Fruit fly (Drosophila melanogaster) whole organism, embryonic: ENCODE results near the gene CG6398.

ENCODE experiments used
- Awh ChIP-seq: fragments of 200-800 bp; sonication (Bioruptor generic); IDR thresholded peaks from 2 replicates; pipeline ENCODE4, ENCODE4 v1.3.6; 2022; ENCODE audit warnings: missing biosample characterization, missing genetic modification characterization
- B-H2 ChIP-seq: fragments of 200-800 bp; sonication (Bioruptor generic); optimal IDR thresholded peaks from 2 replicates; lab custom pipeline; 2018; ENCODE audit warnings: missing biosample characterization, mild to moderate bottlenecking, missing genetic modification characterization
- Bdp1 ChIP-seq: fragments of 200-800 bp; sonication (Bioruptor generic); optimal IDR thresholded peaks from 3 replicates; lab custom pipeline; 2016; ENCODE audit warnings: missing biosample characterization, missing genetic modification characterization
- Bteb2 ChIP-seq: fragments of 200-800 bp; sonication (Bioruptor generic); optimal IDR thresholded peaks from 2 replicates; lab custom pipeline; 2016; ENCODE audit warnings: missing biosample characterization, missing genetic modification characterization
- CG1024 ChIP-seq: fragments of 200-800 bp; sonication (Bioruptor generic); IDR thresholded peaks from 2 replicates; pipeline ENCODE4 v1.3.6; 2022; ENCODE audit warnings: missing biosample characterization, missing genetic modification characterization
- CG10274 ChIP-seq: fragments of 200-800 bp; sonication (Bioruptor generic); optimal IDR thresholded peaks from 3 replicates; lab custom pipeline; 2017; ENCODE audit warnings: missing biosample characterization, mild to moderate bottlenecking, missing genetic modification characterization
- CG11093 ChIP-seq: fragments of 200-800 bp; sonication (Bioruptor generic); IDR thresholded peaks from 3 replicates; pipeline ENCODE4 v1.3.6; 2022; ENCODE audit warnings: missing biosample characterization, missing genetic modification characterization
- CG11504 ChIP-seq: fragments of 200-800 bp; sonication (Bioruptor generic); optimal IDR thresholded peaks from 3 replicates; lab custom pipeline; 2019; ENCODE audit warnings: missing biosample characterization, mild to moderate bottlenecking, missing genetic modification characterization, moderate library complexity
- CG12299 ChIP-seq: fragments of 200-800 bp; sonication (Bioruptor generic); optimal IDR thresholded peaks from 2 replicates; lab custom pipeline; 2018; ENCODE audit warnings: missing biosample characterization, mild to moderate bottlenecking, missing genetic modification characterization
- CG1603 ChIP-seq: fragments of 200-800 bp; sonication (Bioruptor generic); optimal IDR thresholded peaks from 2 replicates; lab custom pipeline; 2019; ENCODE audit warnings: missing biosample characterization, mild to moderate bottlenecking, missing genetic modification characterization, moderate library complexity
- CG17612 ChIP-seq: fragments of 200-800 bp; sonication (Bioruptor generic); IDR thresholded peaks from 2 replicates; pipeline ENCODE4 v1.3.6; 2022; ENCODE audit warnings: missing biosample characterization, missing genetic modification characterization
- CG2199 ChIP-seq: fragments of 200-800 bp; sonication (Bioruptor generic); IDR thresholded peaks from 3 replicates; pipeline ENCODE4 v1.3.6; 2022; ENCODE audit warnings: missing biosample characterization, missing genetic modification characterization
- CG2712 ChIP-seq: fragments of 200-800 bp; optimal IDR thresholded peaks from 3 replicates; lab custom pipeline; 2019; ENCODE audit warnings: missing biosample characterization, mild to moderate bottlenecking, missing genetic modification characterization, moderate library complexity
- CG33557 ChIP-seq: fragments of 200-800 bp; sonication (Bioruptor generic); optimal IDR thresholded peaks from 2 replicates; lab custom pipeline; 2019; ENCODE audit warnings: missing biosample characterization, mild to moderate bottlenecking, missing genetic modification characterization, moderate library complexity
- CG4617 ChIP-seq: fragments of 200-800 bp; sonication (Bioruptor generic); optimal IDR thresholded peaks from 3 replicates; lab custom pipeline; 2016; ENCODE audit warnings: missing biosample characterization, missing genetic modification characterization, borderline replicate concordance
- CG6683 ChIP-seq: fragments of 200-800 bp; sonication (Bioruptor generic); optimal IDR thresholded peaks from 2 replicates; lab custom pipeline; 2017; ENCODE audit warnings: missing biosample characterization, mild to moderate bottlenecking, missing genetic modification characterization, missing genetic modification reagents
- CG6791 ChIP-seq: fragments of 200-800 bp; sonication (Bioruptor generic); IDR thresholded peaks from 3 replicates; pipeline ENCODE4 v1.3.6; 2022; ENCODE audit warnings: missing biosample characterization, missing genetic modification characterization; ENCODE audit not compliant: partially characterized antibody
- CG9727 ChIP-seq: fragments of 200-800 bp; sonication (Bioruptor generic); optimal IDR thresholded peaks from 3 replicates; lab custom pipeline; 2017; ENCODE audit warnings: missing biosample characterization, mild to moderate bottlenecking, missing genetic modification characterization
- Camta ChIP-seq: fragments of 200-800 bp; sonication (Bioruptor generic); optimal IDR thresholded peaks from 2 replicates; lab custom pipeline; 2016; ENCODE audit warnings: missing biosample characterization, missing genetic modification characterization
- CoRest ChIP-seq: fragments of 200-800 bp; sonication (Bioruptor generic); optimal IDR thresholded peaks from 3 replicates; lab custom pipeline; 2018; ENCODE audit warnings: missing biosample characterization, mild to moderate bottlenecking, missing genetic modification characterization, moderate library complexity
- E2f2 ChIP-seq: fragments of 200-800 bp; sonication (Bioruptor generic); IDR thresholded peaks from 2 replicates; pipeline ENCODE4 v1.3.6; 2022; ENCODE audit warnings: missing biosample characterization, missing genetic modification characterization
- Ets97D ChIP-seq: fragments of 200-800 bp; sonication (Bioruptor generic); optimal IDR thresholded peaks from 3 replicates; lab custom pipeline; 2016; ENCODE audit warnings: missing biosample characterization, missing genetic modification characterization
- Lpt ChIP-seq: fragments of >200 bp; optimal IDR thresholded peaks from 2 replicates; lab custom pipeline; 2018; ENCODE audit warnings: missing biosample characterization, missing genetic modification characterization
- Max ChIP-seq: fragments of 200-800 bp; sonication (Bioruptor generic); optimal IDR thresholded peaks from 2 replicates; lab custom pipeline; 2016; ENCODE audit warnings: missing biosample characterization, mild to moderate bottlenecking, missing genetic modification characterization
- Nf-YB ChIP-seq: fragments of 200-800 bp; sonication (Bioruptor generic); optimal IDR thresholded peaks from 3 replicates; lab custom pipeline; 2019; ENCODE audit warnings: missing biosample characterization, mild to moderate bottlenecking, missing genetic modification characterization, moderate library complexity
- Pdp1 ChIP-seq, 2 experiments: fragments of 200-800 bp; sonication (Bioruptor generic); optimal IDR thresholded peaks; 3 replicates each; lab custom pipeline; 2016; ENCODE audit warnings: missing biosample characterization in 2 of 2, missing genetic modification characterization in 2 of 2, mild to moderate bottlenecking in 1 of 2, moderate library complexity in 1 of 2
- Rx ChIP-seq: fragments of 200-800 bp; sonication (Bioruptor generic); IDR thresholded peaks from 2 replicates; pipeline ENCODE4 v1.3.6; 2022; ENCODE audit warnings: missing biosample characterization, missing genetic modification characterization
- Sin3A ChIP-seq: fragments of >200 bp; optimal IDR thresholded peaks from 2 replicates; lab custom pipeline; 2018
- Six4 ChIP-seq: fragments of 200-800 bp; sonication (Bioruptor generic); optimal IDR thresholded peaks from 2 replicates; lab custom pipeline; 2016; ENCODE audit warnings: missing biosample characterization, missing genetic modification characterization
- Sox100B ChIP-seq: fragments of 200-800 bp; sonication (Bioruptor generic); optimal IDR thresholded peaks from 3 replicates; lab custom pipeline; 2018; ENCODE audit warnings: missing biosample characterization, mild to moderate bottlenecking, missing genetic modification characterization
- Sry-δ ChIP-seq: fragments of 200-800 bp; sonication (Bioruptor generic); optimal IDR thresholded peaks from 2 replicates; lab custom pipeline; 2016; ENCODE audit warnings: missing biosample characterization, missing genetic modification characterization
- Trl ChIP-seq, 3 experiments: fragments of >200 bp in 2 of 3; fragments of 200-800 bp in 1 of 3; sonication (Bioruptor generic) in 1 of 3; optimal IDR thresholded peaks; 2 replicates in 1 of 3; 3 replicates in 2 of 3; lab custom pipeline; 2016 to 2017; ENCODE audit warnings: missing biosample characterization in 1 of 3, missing genetic modification characterization in 1 of 3
- Usf ChIP-seq: fragments of 200-800 bp; sonication (Bioruptor generic); optimal IDR thresholded peaks from 2 replicates; lab custom pipeline; 2017; ENCODE audit warnings: missing genotype, missing biosample characterization, missing genetic modification characterization
- Xrp1 ChIP-seq: fragments of 200-800 bp; sonication (Bioruptor generic); IDR thresholded peaks from 2 replicates; pipeline ENCODE4 v1.3.6; 2022; ENCODE audit warnings: missing biosample characterization, missing genetic modification characterization
- bsh ChIP-seq, 2 experiments: fragments of 200-800 bp; sonication (Bioruptor generic); optimal IDR thresholded peaks; 2 replicates each; lab custom pipeline; 2017 to 2018; ENCODE audit warnings: mild to moderate bottlenecking in 2 of 2, missing biosample characterization in 2 of 2, missing genetic modification characterization in 2 of 2, moderate library complexity in 1 of 2
- dimm ChIP-seq: fragments of 200-800 bp; sonication (Bioruptor generic); IDR thresholded peaks from 2 replicates; pipeline ENCODE4 v1.3.6; 2022; ENCODE audit warnings: missing biosample characterization, missing genetic modification characterization
- dpn ChIP-seq, 2 experiments: fragments of 200-800 bp; sonication (Bioruptor generic); optimal IDR thresholded peaks; 3 replicates each; lab custom pipeline; 2016; ENCODE audit warnings: missing biosample characterization in 2 of 2, missing genetic modification characterization in 2 of 2
- en ChIP-seq: fragments of 200-800 bp; sonication (Bioruptor generic); optimal IDR thresholded peaks from 2 replicates; lab custom pipeline; 2016; ENCODE audit warnings: missing biosample characterization, missing genetic modification characterization
- hbn ChIP-seq: fragments of 200-800 bp; sonication (Bioruptor generic); IDR thresholded peaks from 2 replicates; pipeline ENCODE4 v1.3.6; 2022; ENCODE audit warnings: missing biosample characterization, missing genetic modification characterization; ENCODE audit not compliant: partially characterized antibody
- her ChIP-seq: fragments of 200-800 bp; sonication (Bioruptor generic); optimal IDR thresholded peaks from 2 replicates; lab custom pipeline; 2016; ENCODE audit warnings: missing biosample characterization, missing genetic modification characterization
- insv ChIP-seq, 2 experiments: fragments of 200-800 bp; sonication (Bioruptor generic); optimal IDR thresholded peaks; 3 replicates each; lab custom pipeline; 2016 to 2018; ENCODE audit warnings: missing biosample characterization in 2 of 2, missing genetic modification characterization in 2 of 2
- klu ChIP-seq: fragments of 200-800 bp; sonication (Bioruptor generic); IDR thresholded peaks from 2 replicates; pipeline ENCODE4 v1.3.6; 2022; ENCODE audit warnings: missing biosample characterization, missing genetic modification characterization
- lilli ChIP-seq: fragments of 200-800 bp; sonication (Bioruptor generic); optimal IDR thresholded peaks from 3 replicates; lab custom pipeline; 2016; ENCODE audit warnings: missing biosample characterization, missing genetic modification characterization
- ranshi ChIP-seq: fragments of 200-800 bp; sonication (Bioruptor generic); IDR thresholded peaks from 2 replicates; pipeline ENCODE4 v1.3.6; 2022; ENCODE audit warnings: missing biosample characterization, missing genetic modification characterization
- sens ChIP-seq: fragments of 200-800 bp; sonication (Bioruptor generic); peaks from one replicate; lab custom pipeline; 2016; ENCODE audit warnings: missing biosample characterization, missing genetic modification characterization
- seq ChIP-seq: fragments of 200-800 bp; sonication (Bioruptor generic); IDR thresholded peaks from 2 replicates; pipeline ENCODE4 v1.3.6; 2022; ENCODE audit warnings: missing biosample characterization, missing genetic modification characterization
- shn ChIP-seq: fragments of 200-800 bp; sonication (Bioruptor generic); optimal IDR thresholded peaks from 3 replicates; lab custom pipeline; 2016; ENCODE audit warnings: missing biosample characterization, missing genetic modification characterization
- trem ChIP-seq: fragments of 200-800 bp; optimal IDR thresholded peaks from 3 replicates; lab custom pipeline; 2019; ENCODE audit warnings: missing biosample characterization, mild to moderate bottlenecking, missing genetic modification characterization, moderate library complexity
- unc-4 ChIP-seq: fragments of 200-800 bp; sonication (Bioruptor generic); IDR thresholded peaks from 2 replicates; pipeline ENCODE4 v1.3.6; 2022; ENCODE audit warnings: missing biosample characterization, missing genetic modification characterization; ENCODE audit not compliant: partially characterized antibody
- vvl ChIP-seq: fragments of 200-800 bp; sonication (Bioruptor generic); IDR thresholded peaks from 2 replicates; pipeline ENCODE4 v1.3.6; 2022; ENCODE audit warnings: missing biosample characterization, missing genetic modification characterization
- zen ChIP-seq: fragments of 200-800 bp; sonication (Bioruptor generic); optimal IDR thresholded peaks from 3 replicates; lab custom pipeline; 2018; ENCODE audit warnings: missing biosample characterization, mild to moderate bottlenecking, missing genetic modification characterization, moderate library complexity

The CG6398 gene

DNA sequence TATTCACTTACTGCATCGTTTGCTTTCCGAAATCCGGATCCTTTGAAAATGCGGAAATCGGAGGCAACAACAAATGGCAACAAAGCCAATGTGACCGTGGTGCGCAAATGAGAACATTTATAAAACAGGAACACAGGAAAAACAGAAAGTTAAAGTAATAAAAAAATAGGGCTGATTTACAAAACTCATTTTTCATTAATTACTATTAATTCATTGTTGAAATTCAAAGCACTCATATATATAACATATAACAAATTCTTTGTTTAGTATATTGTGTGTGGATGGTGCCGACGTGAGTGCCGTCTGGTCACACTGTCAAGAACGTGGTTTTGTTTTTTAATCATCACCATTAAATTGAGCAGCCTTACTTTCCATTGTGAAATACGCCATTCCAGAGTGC lies 30.1 kb downstream of the CG6398 start, which contains the start of the genes Arp8 and CG6769 (continued):
- TF ChIP-seq Awh (GFP tag; lab: Robert Waterston, UW) (no peak), Usf (GFP tag; lab: Kevin White, UChicago) (no peak), CG6791 (GFP tag; lab: Robert Waterston, UW) (no peak), shn (GFP tag; lab: Kevin White, UChicago) (no peak), CG1603 (peak; percentile 31), Ets97D (GFP tag; lab: Kevin White, UChicago) (peak; percentile 15), CG33557 (GFP tag; lab: Kevin White, UChicago) (peak; percentile 22), CoRest (tag; lab: Kevin White, UChicago) (peak; percentile 40), seq (GFP tag; lab: Robert Waterston, UW) (no peak), Sox100B (no peak), CG11093 (GFP tag; lab: Robert Waterston, UW) (no peak), klu (no peak), CG9727 (GFP tag; lab: Kevin White, UChicago) (peak; percentile 19), Max (peak; percentile 72), dimm (GFP tag; lab: Robert Waterston, UW) (no peak), dpn (GFP tag; optimal IDR thresholded peaks at IDR 0.05; lab: Kevin White, UChicago) (peak in 1 of 2 experiments; percentile 16), ranshi (GFP tag; lab: Robert Waterston, UW) (no peak), bsh (GFP tag; optimal IDR thresholded peaks at IDR 0.05; lab: Kevin White, UChicago) (no peak), CG1024 (GFP tag; lab: Robert Waterston, UW) (no peak), Bdp1 (GFP tag; lab: Kevin White, UChicago) (no peak), CG12299 (tag; lab: Kevin White, UChicago) (peak; percentile 17), vvl (GFP tag; lab: Robert Waterston, UW) (no peak), E2f2 (GFP tag; lab: Robert Waterston, UW) (peak; percentile 34; the same call in 1 of the 2 replicates), Nf-YB (GFP tag; lab: Kevin White, UChicago) (no peak), sens (GFP tag; lab: Kevin White, UChicago) (peak; percentile 58), B-H2 (GFP tag; lab: Kevin White, UChicago) (peak; percentile 1), unc-4 (GFP tag; lab: Robert Waterston, UW) (0 out of 2 replicates have a peak, but pooled peaks have one; percentile 18), en (GFP tag; lab: Kevin White, UChicago) (no peak), Six4 (GFP tag; lab: Kevin White, UChicago) (no peak), Camta (no peak), trem (tag; lab: Kevin White, UChicago) (peak; percentile 68), CG4617 (GFP tag; lab: Kevin White, UChicago) (peak; percentile 28), zen (peak; percentile 4), Pdp1 (GFP tag; optimal IDR thresholded peaks at IDR 0.05; lab: Kevin White, UChicago) (peak in 1 of 2 experiments; percentile 26), Sry-δ (GFP tag; lab: Kevin White, UChicago) (peak; percentile 14), Bteb2 (no peak), CG6683 (GFP tag; lab: Kevin White, UChicago) (no peak), hbn (GFP tag; lab: Robert Waterston, UW) (no peak), CG10274 (no peak), Xrp1 (GFP tag; lab: Robert Waterston, UW) (0 out of 2 replicates have a peak, but pooled peaks have one; percentile 14), Rx (GFP tag; lab: Robert Waterston, UW) (no peak), CG2712 (tag; lab: Kevin White, UChicago) (peak; percentile 19), Lpt (no peak), CG2199 (GFP tag; lab: Robert Waterston, UW) (no peak), Sin3A (lab: Kevin White, UChicago) (peak; percentile 36), Trl (optimal IDR thresholded peaks at IDR 0.05; lab: Kevin White, UChicago) (no peak), Trl (GFP tag; optimal IDR thresholded peaks at IDR 0.05; lab: Kevin White, UChicago) (no peak), insv (GFP tag; optimal IDR thresholded peaks at IDR 0.05; lab: Kevin White, UChicago) (no peak), CG17612 (no peak), her (GFP tag; lab: Kevin White, UChicago) (no peak), lilli (peak; percentile 6), CG11504 (tag; lab: Kevin White, UChicago) (no peak)
